Worm (Caenorhabditis elegans): ENCODE measurements around the gene T06A10.2.
"Not testable (repeated sequence)": the region's sequence is repeated elsewhere in the genome, so short reads cannot be mapped to it uniquely, and the experiment has no call there.

- TF ChIP-seq ztf-6 (GFP tag; IDR thresholded peaks at IDR 0.05); hmg-20 (GFP tag; IDR thresholded peaks at IDR 0.05); athp-1 (tag; optimal IDR thresholded peaks at IDR 0.05); lin-35 (GFP tag; optimal IDR thresholded peaks at IDR 0.05); atf-7 (tag; optimal IDR thresholded peaks at IDR 0.05); zfh-2 (GFP tag; conservative IDR thresholded peaks at IDR 0.05); pha-4 (tag; optimal IDR thresholded peaks at IDR 0.05); ZK185.1 (tag; optimal IDR thresholded peaks at IDR 0.05; ENCODE audit: poor library complexity, severe bottlenecking): not testable (repeated sequence)
These were observed at the start of gene T06A10.2 for ce11 chrIV:16895288-16895687.
